Fruit fly (Drosophila melanogaster) whole organism, embryonic: ENCODE measurements around the gene SLC22A.
A peak's percentile ranks its signal among the peaks of the same experiment; 100 is the strongest.

Source experiments
- CG10654 ChIP-seq: fragments of 200-800 bp; sonication (Bioruptor generic); optimal IDR thresholded peaks from 2 replicates; lab custom pipeline; 2016; ENCODE audit warnings: missing biosample characterization, missing genetic modification characterization
- CG12659 ChIP-seq: fragments of 200-800 bp; sonication (Bioruptor generic); optimal IDR thresholded peaks from 3 replicates; lab custom pipeline; 2017; ENCODE audit warnings: mild to moderate bottlenecking, missing biosample characterization, missing genetic modification reagents, missing genetic modification characterization
- CG12769 ChIP-seq: fragments of 200-800 bp; sonication (Bioruptor generic); optimal IDR thresholded peaks from 2 replicates; lab custom pipeline; 2019; ENCODE audit warnings: missing biosample characterization, mild to moderate bottlenecking, missing genetic modification characterization, moderate library complexity
- CG13287 ChIP-seq: fragments of 200-800 bp; sonication (Bioruptor generic); IDR thresholded peaks from 2 replicates; pipeline ENCODE4 v1.3.6; 2022; ENCODE audit warnings: missing biosample characterization, missing genetic modification characterization; ENCODE audit not compliant: partially characterized antibody
- CG13296 ChIP-seq: fragments of 200-800 bp; sonication (Bioruptor generic); optimal IDR thresholded peaks from 3 replicates; lab custom pipeline; 2018; ENCODE audit warnings: missing biosample characterization, mild to moderate bottlenecking, missing genetic modification characterization
- CG13424 ChIP-seq: fragments of 200-800 bp; sonication (Bioruptor generic); optimal IDR thresholded peaks from 2 replicates; lab custom pipeline; 2019; ENCODE audit warnings: missing biosample characterization, mild to moderate bottlenecking, missing genetic modification characterization, moderate library complexity
- CG14014 ChIP-seq: fragments of 200-800 bp; sonication (Bioruptor generic); IDR thresholded peaks from 2 replicates; pipeline ENCODE4 v1.3.6; 2022; ENCODE audit warnings: missing biosample characterization, missing genetic modification characterization
- CG15073 ChIP-seq: fragments of 200-800 bp; sonication (Bioruptor generic); optimal IDR thresholded peaks from 2 replicates; lab custom pipeline; 2016; ENCODE audit warnings: missing biosample characterization, missing genetic modification characterization
- CG15514 ChIP-seq: fragments of 200-800 bp; sonication (Bioruptor generic); optimal IDR thresholded peaks from 3 replicates; lab custom pipeline; 2017; ENCODE audit warnings: missing biosample characterization, missing genetic modification characterization, mild to moderate bottlenecking, moderate library complexity, missing genetic modification reagents
- CG17359 ChIP-seq: fragments of 200-800 bp; sonication (Bioruptor generic); optimal IDR thresholded peaks from 3 replicates; lab custom pipeline; 2018; ENCODE audit warnings: missing biosample characterization, mild to moderate bottlenecking, missing genetic modification characterization, moderate library complexity
- CG2199 ChIP-seq: fragments of 200-800 bp; sonication (Bioruptor generic); IDR thresholded peaks from 3 replicates; pipeline ENCODE4 v1.3.6; 2022; ENCODE audit warnings: missing biosample characterization, missing genetic modification characterization
- CG30403 ChIP-seq: fragments of 200-800 bp; sonication (Bioruptor generic); optimal IDR thresholded peaks from 3 replicates; lab custom pipeline; 2016; ENCODE audit warnings: missing biosample characterization, missing genetic modification characterization
- CG33557 ChIP-seq: fragments of 200-800 bp; sonication (Bioruptor generic); optimal IDR thresholded peaks from 2 replicates; lab custom pipeline; 2019; ENCODE audit warnings: missing biosample characterization, mild to moderate bottlenecking, missing genetic modification characterization, moderate library complexity
- CG3407 ChIP-seq: fragments of 200-800 bp; sonication (Bioruptor generic); optimal IDR thresholded peaks from 2 replicates; lab custom pipeline; 2018; ENCODE audit warnings: missing biosample characterization, mild to moderate bottlenecking, missing genetic modification characterization
- CG4282 ChIP-seq: fragments of 200-800 bp; sonication (Bioruptor generic); optimal IDR thresholded peaks from 2 replicates; lab custom pipeline; 2016; ENCODE audit warnings: missing biosample characterization, missing genetic modification characterization
- CG6689 ChIP-seq: fragments of 200-800 bp; sonication (Bioruptor generic); IDR thresholded peaks from 2 replicates; pipeline ENCODE4 v1.3.6; 2022; ENCODE audit warnings: missing biosample characterization, missing genetic modification characterization
- CG7271 ChIP-seq: fragments of 200-800 bp; sonication (Bioruptor generic); optimal IDR thresholded peaks from 2 replicates; lab custom pipeline; 2018; ENCODE audit warnings: missing biosample characterization, mild to moderate bottlenecking, missing genetic modification characterization, moderate library complexity
- CG7357 ChIP-seq: fragments of 200-800 bp; sonication (Bioruptor generic); IDR thresholded peaks from 3 replicates; pipeline ENCODE4 v1.3.6; 2022; ENCODE audit warnings: missing biosample characterization, missing genetic modification characterization
- CG7987 ChIP-seq: fragments of 200-800 bp; sonication (Bioruptor generic); optimal IDR thresholded peaks from 2 replicates; lab custom pipeline; 2018; ENCODE audit warnings: missing biosample characterization, mild to moderate bottlenecking, missing genetic modification characterization, moderate library complexity
- CG8944 ChIP-seq: fragments of 200-800 bp; sonication (Bioruptor generic); optimal IDR thresholded peaks from 3 replicates; lab custom pipeline; 2016; ENCODE audit warnings: missing biosample characterization, missing genetic modification characterization
- CG9797 ChIP-seq: fragments of 200-800 bp; sonication (Bioruptor generic); optimal IDR thresholded peaks from 3 replicates; lab custom pipeline; 2018; ENCODE audit warnings: missing biosample characterization, mild to moderate bottlenecking, missing genetic modification characterization
- Dad ChIP-seq: fragments of 200-800 bp; sonication (Bioruptor generic); optimal IDR thresholded peaks from 3 replicates; lab custom pipeline; 2016; ENCODE audit warnings: missing biosample characterization, missing genetic modification characterization
- Dll ChIP-seq: fragments of 200-800 bp; sonication (Bioruptor generic); IDR thresholded peaks from 4 replicates; pipeline ENCODE4 v1.3.6; 2022; ENCODE audit warnings: missing biosample characterization, missing genetic modification characterization; ENCODE audit not compliant: partially characterized antibody
- H15 ChIP-seq: fragments of 200-800 bp; sonication (Bioruptor generic); IDR thresholded peaks from 3 replicates; pipeline ENCODE4 v1.3.6; 2022; ENCODE audit warnings: missing biosample characterization, missing genetic modification characterization
- Hand ChIP-seq: fragments of 200-800 bp; sonication (Bioruptor generic); optimal IDR thresholded peaks from 2 replicates; lab custom pipeline; 2017; ENCODE audit warnings: mild to moderate bottlenecking, missing biosample characterization, missing genetic modification reagents, missing genetic modification characterization
- HmgZ ChIP-seq: fragments of 200-800 bp; sonication (Bioruptor generic); optimal IDR thresholded peaks from 2 replicates; lab custom pipeline; 2018; ENCODE audit warnings: missing biosample characterization, mild to moderate bottlenecking, missing genetic modification characterization
- Hr78 ChIP-seq, 2 experiments: fragments of 200-800 bp in 1 of 2; fragments of >200 bp in 1 of 2; sonication (Bioruptor generic) in 1 of 2; optimal IDR thresholded peaks; 2 replicates each; lab custom pipeline; 2017 to 2019; ENCODE audit warnings: missing biosample characterization in 2 of 2, missing genetic modification characterization in 2 of 2, mild to moderate bottlenecking in 1 of 2, moderate library complexity in 1 of 2
- MESR4 ChIP-seq: fragments of 200-800 bp; sonication (Bioruptor generic); optimal IDR thresholded peaks from 2 replicates; lab custom pipeline; 2018; ENCODE audit warnings: missing biosample characterization, mild to moderate bottlenecking, missing genetic modification characterization, moderate library complexity
- NfI ChIP-seq: fragments of 200-800 bp; sonication (Bioruptor generic); optimal IDR thresholded peaks from 3 replicates; lab custom pipeline; 2018; ENCODE audit warnings: missing biosample characterization, mild to moderate bottlenecking, missing genetic modification characterization, moderate library complexity
- Opbp ChIP-seq: fragments of 200-800 bp; sonication (Bioruptor generic); IDR thresholded peaks from 3 replicates; pipeline ENCODE4 v1.3.6; 2022; ENCODE audit warnings: missing biosample characterization, missing genetic modification characterization; ENCODE audit not compliant: partially characterized antibody
- Sin3A ChIP-seq: fragments of >200 bp; optimal IDR thresholded peaks from 2 replicates; lab custom pipeline; 2018
- dimm ChIP-seq: fragments of 200-800 bp; sonication (Bioruptor generic); IDR thresholded peaks from 2 replicates; pipeline ENCODE4 v1.3.6; 2022; ENCODE audit warnings: missing biosample characterization, missing genetic modification characterization
- en ChIP-seq: fragments of 200-800 bp; sonication (Bioruptor generic); optimal IDR thresholded peaks from 2 replicates; lab custom pipeline; 2016; ENCODE audit warnings: missing biosample characterization, missing genetic modification characterization
- ham ChIP-seq: fragments of 200-800 bp; sonication (Bioruptor generic); IDR thresholded peaks from 2 replicates; pipeline ENCODE4 v1.3.6; 2022; ENCODE audit warnings: missing biosample characterization, missing genetic modification characterization
- hbn ChIP-seq: fragments of 200-800 bp; sonication (Bioruptor generic); IDR thresholded peaks from 2 replicates; pipeline ENCODE4 v1.3.6; 2022; ENCODE audit warnings: missing biosample characterization, missing genetic modification characterization; ENCODE audit not compliant: partially characterized antibody
- jing ChIP-seq: fragments of 200-800 bp; sonication (Bioruptor generic); optimal IDR thresholded peaks from 2 replicates; lab custom pipeline; 2018; ENCODE audit warnings: missing biosample characterization, mild to moderate bottlenecking, missing genetic modification characterization
- lov ChIP-seq, 2 experiments: fragments of 200-800 bp in 1 of 2; fragments of >200 bp in 1 of 2; sonication (Bioruptor generic) in 1 of 2; IDR thresholded peaks in 1 of 2; optimal IDR thresholded peaks in 1 of 2; 2 replicates in 1 of 2; 3 replicates in 1 of 2; pipeline versions ENCODE4 v1.3.6 to Lab custom; 2017 to 2022; ENCODE audit warnings: missing biosample characterization in 1 of 2, missing genetic modification characterization in 1 of 2
- mirr ChIP-seq: fragments of 200-800 bp; sonication (Bioruptor generic); optimal IDR thresholded peaks from 3 replicates; lab custom pipeline; 2018; ENCODE audit warnings: missing biosample characterization, mild to moderate bottlenecking, missing genetic modification characterization
- phol ChIP-seq: fragments of 200-800 bp; sonication (Bioruptor generic); optimal IDR thresholded peaks from 3 replicates; lab custom pipeline; 2018; ENCODE audit warnings: missing biosample characterization, mild to moderate bottlenecking, missing genetic modification characterization, moderate library complexity
- pita ChIP-seq: fragments of 200-800 bp; sonication (Bioruptor generic); optimal IDR thresholded peaks from 2 replicates; lab custom pipeline; 2017; ENCODE audit warnings: missing biosample characterization, mild to moderate bottlenecking, missing genetic modification characterization
- pnt ChIP-seq: fragments of 200-800 bp; sonication (Bioruptor generic); optimal IDR thresholded peaks from 3 replicates; lab custom pipeline; 2016; ENCODE audit warnings: missing biosample characterization, missing genetic modification characterization
- stwl ChIP-seq: fragments of 200-800 bp; sonication (Bioruptor generic); optimal IDR thresholded peaks from 3 replicates; lab custom pipeline; 2018; ENCODE audit warnings: missing biosample characterization, mild to moderate bottlenecking, missing genetic modification characterization, moderate library complexity
- trem ChIP-seq: fragments of 200-800 bp; optimal IDR thresholded peaks from 3 replicates; lab custom pipeline; 2019; ENCODE audit warnings: missing biosample characterization, mild to moderate bottlenecking, missing genetic modification characterization, moderate library complexity
- wor ChIP-seq: fragments of 200-800 bp; sonication (Bioruptor generic); IDR thresholded peaks from 2 replicates; pipeline ENCODE4 v1.3.6; 2022; ENCODE audit warnings: missing biosample characterization, missing genetic modification characterization
- zen2 ChIP-seq: fragments of 200-800 bp; sonication (Bioruptor generic); IDR thresholded peaks from 3 replicates; pipeline ENCODE4 v1.3.6; 2022; ENCODE audit warnings: missing biosample characterization, missing genetic modification characterization; ENCODE audit not compliant: partially characterized antibody

SLC22A gene

DNA sequence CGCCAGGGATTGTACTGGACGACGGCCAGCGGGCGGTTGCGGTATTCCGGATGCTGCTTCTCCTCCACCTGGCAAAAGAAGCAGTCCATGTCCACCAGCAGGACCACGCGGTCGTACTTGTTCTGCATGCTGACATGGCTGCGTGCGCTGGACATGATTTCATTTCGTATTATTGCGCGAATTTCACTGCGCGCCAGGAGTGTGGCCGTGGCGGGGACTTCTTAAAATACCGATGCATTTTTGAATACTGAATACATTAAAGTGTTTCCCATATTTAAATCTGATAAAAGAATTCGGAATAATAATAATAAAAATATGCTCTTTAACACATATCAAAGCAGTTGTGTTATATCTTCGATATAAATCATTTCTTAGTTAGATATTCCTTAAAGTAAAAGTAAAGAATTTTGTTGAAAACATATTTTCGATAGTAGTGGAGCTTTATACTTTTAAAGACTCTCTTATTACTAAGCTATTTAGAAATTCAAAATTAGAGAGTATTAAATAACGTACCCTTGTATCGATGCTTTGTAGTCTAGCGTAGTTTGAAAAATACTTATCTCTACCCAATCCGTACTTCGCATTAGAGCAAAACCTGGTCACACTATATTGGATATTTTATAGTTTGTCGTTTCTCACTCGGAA is 7.2 kb downstream of the SLC22A start, which contains the start of the genes PolH and CG14562 (continued):
- TF ChIP-seq trem (tag; lab: Kevin White, UChicago) = peak; percentile 41
- TF ChIP-seq CG15514 (GFP tag; lab: Kevin White, UChicago) = peak; percentile 3
- TF ChIP-seq hbn (GFP tag; lab: Robert Waterston, UW) = no peak
- peak; percentile 11 for TF ChIP-seq MESR4
- TF ChIP-seq CG7357 = no peak
- TF ChIP-seq CG9797 (GFP tag; lab: Kevin White, UChicago) = peak; percentile 74
- peak; percentile 54 for TF ChIP-seq CG12659
- TF ChIP-seq phol (tag; lab: Kevin White, UChicago) = peak; percentile 36
- TF ChIP-seq CG8944 = no peak
- TF ChIP-seq CG33557 (GFP tag; lab: Kevin White, UChicago) = no peak

DNA sequence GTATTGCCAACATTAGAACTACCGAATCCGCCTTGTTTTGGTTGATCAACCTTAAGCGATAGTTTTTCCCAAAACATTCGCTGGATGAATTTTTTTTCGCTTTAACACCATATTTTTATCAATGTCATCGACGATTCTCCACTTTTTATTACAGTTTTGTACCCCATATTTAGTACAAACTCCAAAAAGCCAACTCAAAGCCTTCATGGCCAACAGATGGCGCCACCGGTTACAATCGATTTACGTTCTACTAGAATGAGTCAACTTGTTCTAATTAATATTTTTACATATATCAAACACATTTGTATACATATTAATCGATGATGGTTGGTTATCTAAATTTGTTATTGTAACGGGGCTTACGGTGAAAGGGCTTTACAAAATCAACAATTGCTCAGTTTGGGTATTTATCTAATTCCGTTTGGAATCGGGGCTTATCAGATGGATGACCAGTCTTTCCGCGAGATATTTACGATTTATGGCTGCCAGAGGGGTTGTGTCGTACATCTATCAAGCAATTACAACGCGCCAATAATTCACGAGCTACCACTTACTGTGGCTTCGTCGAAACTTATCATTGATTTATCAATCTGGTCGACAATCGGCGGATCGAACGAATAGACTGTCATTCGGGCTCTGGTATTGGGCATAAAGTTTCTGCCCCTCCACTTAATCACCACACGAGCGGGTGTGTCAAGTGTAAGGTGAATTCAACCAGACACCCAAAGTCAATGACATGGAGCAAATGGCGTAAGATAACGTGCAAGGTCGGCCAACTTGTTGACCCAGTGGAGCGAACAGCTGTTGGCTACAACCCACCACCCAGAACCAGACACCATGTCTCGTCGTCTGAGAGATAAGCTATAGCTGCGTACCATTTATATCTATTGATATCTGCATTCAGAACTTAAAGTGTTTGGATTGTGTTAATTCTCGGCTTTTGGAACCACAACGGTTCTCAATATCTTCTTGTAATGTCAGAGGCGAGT is 18.8 kb downstream of the SLC22A start:
- TF ChIP-seq CG3407 (GFP tag; lab: Kevin White, UChicago) (no peak), CG7987 (GFP tag; lab: Kevin White, UChicago) (no peak), CG13424 (tag; lab: Kevin White, UChicago) (no peak), CG2199 (GFP tag; lab: Robert Waterston, UW) (peak; percentile 85), Hand (GFP tag; lab: Kevin White, UChicago) (no peak), CG7271 (no peak), CG13296 (peak; percentile 15), mirr (GFP tag; lab: Kevin White, UChicago) (peak; percentile 37), pnt (GFP tag; lab: Kevin White, UChicago) (no peak), Dll (peak; percentile 60), CG30403 (no peak), jing (GFP tag; lab: Kevin White, UChicago) (no peak), HmgZ (no peak), ham (GFP tag; lab: Robert Waterston, UW) (no peak), stwl (peak; percentile 49), CG4282 (GFP tag; lab: Kevin White, UChicago) (no peak), NfI (no peak), en (GFP tag; lab: Kevin White, UChicago) (no peak), CG15073 (GFP tag; lab: Kevin White, UChicago) (no peak), dimm (GFP tag; lab: Robert Waterston, UW) (no peak), zen2 (GFP tag; lab: Robert Waterston, UW) (no peak), H15 (GFP tag; lab: Robert Waterston, UW) (no peak), CG17359 (tag; lab: Kevin White, UChicago) (no peak), pita (GFP tag; lab: Kevin White, UChicago) (peak; percentile 30), Opbp (no peak), wor (no peak), Sin3A (lab: Kevin White, UChicago) (no peak), lov (optimal IDR thresholded peaks at IDR 0.05; lab: Kevin White, UChicago) (no peak), lov (GFP tag; IDR thresholded peaks at IDR 0.05; lab: Robert Waterston, UW) (0 out of 3 replicates have a peak, but pooled peaks have one; percentile 30), CG10654 (GFP tag; lab: Kevin White, UChicago) (no peak), Dad (GFP tag; lab: Kevin White, UChicago) (no peak), CG12769 (tag; lab: Kevin White, UChicago) (no peak), Hr78 (GFP tag; optimal IDR thresholded peaks at IDR 0.05; lab: Kevin White, UChicago) (peak in 1 of 2 experiments; percentile 60), CG14014 (GFP tag; lab: Robert Waterston, UW) (0 out of 2 replicates have a peak, but pooled peaks have one; percentile 7), CG13287 (GFP tag; lab: Robert Waterston, UW) (peak; percentile 33; the same call in 1 of the 2 replicates), CG6689 (GFP tag; lab: Robert Waterston, UW) (no peak)
